Worm (Caenorhabditis elegans): ENCODE measurements around the gene F32D1.7.

- TF ChIP-seq him-1 (tag; optimal IDR thresholded peaks at IDR 0.05) (no peak), W03F9.2 (tag; optimal IDR thresholded peaks at IDR 0.05) (no peak), dao-5 (tag; optimal IDR thresholded peaks at IDR 0.05) (no peak)
These were observed 34.2 kb downstream of the F32D1.7 start for ce11 chrV:4341736-4342135.
